Worm (Caenorhabditis elegans) whole organism, mixed stage, embryonic: Measurements from ENCODE around the gene Y47C4A.1.

Experiments
- bed-3 ChIP-seq: fragments of 200-800 bp; sonication (Bioruptor generic); optimal IDR thresholded peaks from 3 replicates; lab custom pipeline; 2018; ENCODE audit warnings: mild to moderate bottlenecking, missing genetic modification characterization, moderate library complexity, missing compliant biosample characterization
- ceh-43 ChIP-seq: fragments of 200-800 bp; sonication (Bioruptor generic); optimal IDR thresholded peaks from 2 replicates; lab custom pipeline; 2018; ENCODE audit warnings: mild to moderate bottlenecking, missing genetic modification characterization, moderate library complexity, missing compliant biosample characterization
- elt-1 ChIP-seq: sonication (generic microtip); optimal IDR thresholded peaks from 2 replicates; lab custom pipeline; 2017; ENCODE audit warnings: missing genetic modification characterization, mild to moderate bottlenecking, missing compliant biosample characterization, antibody characterized with exemption, moderate library complexity, borderline replicate concordance; ENCODE audit not compliant: insufficient read depth
- elt-3 ChIP-seq: fragments of 150-350 bp; optimal IDR thresholded peaks from 2 replicates; lab custom pipeline; 2014; ENCODE audit warnings: missing biosample characterization, missing genetic modification characterization
- lin-13 ChIP-seq: fragments of 150-350 bp; optimal IDR thresholded peaks from 2 replicates; lab custom pipeline; 2014; ENCODE audit warnings: missing biosample characterization, missing genetic modification characterization
- mab-5 ChIP-seq: fragments of 150-350 bp; optimal IDR thresholded peaks from 2 replicates; lab custom pipeline; 2014; ENCODE audit warnings: missing biosample characterization, missing genetic modification characterization
- mls-2 ChIP-seq: sonication (generic microtip); optimal IDR thresholded peaks from 2 replicates; lab custom pipeline; 2016; ENCODE audit warnings: mild to moderate bottlenecking, missing genetic modification characterization, moderate library complexity, missing compliant biosample characterization
- nhr-12 ChIP-seq: fragments of 150-350 bp; optimal IDR thresholded peaks from 2 replicates; lab custom pipeline; 2014; ENCODE audit warnings: missing biosample characterization, missing genetic modification characterization
- nhr-2 ChIP-seq: fragments of 150-350 bp; optimal IDR thresholded peaks from 2 replicates; lab custom pipeline; 2014; ENCODE audit warnings: missing biosample characterization, missing genetic modification characterization
- nhr-28 ChIP-seq: fragments of 150-350 bp; optimal IDR thresholded peaks from 2 replicates; lab custom pipeline; 2014; ENCODE audit warnings: missing biosample characterization, missing genetic modification characterization
- nhr-76 ChIP-seq: sonication (generic microtip); optimal IDR thresholded peaks from 2 replicates; lab custom pipeline; 2017; ENCODE audit warnings: missing biosample characterization, missing genetic modification characterization
- snpc-4 ChIP-seq: fragments of 150-350 bp; optimal IDR thresholded peaks from 2 replicates; lab custom pipeline; 2014; ENCODE audit warnings: missing biosample characterization, missing genetic modification characterization
- sptf-1 ChIP-seq: sonication (generic microtip); optimal IDR thresholded peaks from 2 replicates; lab custom pipeline; 2017; ENCODE audit warnings: mild to moderate bottlenecking, missing genetic modification characterization, moderate library complexity, missing compliant biosample characterization

DNA sequence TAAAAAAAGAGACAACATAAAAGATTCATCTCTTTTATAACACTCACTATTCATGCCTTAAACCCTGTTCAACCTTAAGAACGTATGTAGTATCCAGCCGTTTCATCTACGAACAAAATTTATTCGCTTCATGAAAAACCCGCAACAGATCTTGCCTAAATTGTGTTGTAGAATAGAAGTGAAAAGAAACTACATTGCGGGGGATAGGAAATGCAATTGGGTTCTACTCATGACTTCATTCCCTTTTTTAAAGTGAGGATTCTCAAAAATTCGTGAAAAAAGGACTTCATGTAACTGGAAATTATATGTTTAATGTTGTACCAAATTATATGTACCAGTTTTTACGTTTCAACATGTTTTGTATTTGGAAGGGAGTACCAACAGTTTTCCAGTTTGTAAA lies 23.1 kb upstream of the Y47C4A.1 start:
- no peak for TF ChIP-seq mab-5 (tag; lab: Kevin White, UChicago)
- TF ChIP-seq nhr-2: no peak
- TF ChIP-seq sptf-1 (tag; lab: Kevin White, UChicago): no peak
- no peak for TF ChIP-seq nhr-28 (tag; lab: Kevin White, UChicago)
- TF ChIP-seq nhr-12 (tag; lab: Kevin White, UChicago): no peak
- TF ChIP-seq elt-1 (tag; lab: Kevin White, UChicago): no peak
- no peak for TF ChIP-seq nhr-76 (tag; lab: Kevin White, UChicago)
- TF ChIP-seq mls-2 (tag; lab: Kevin White, UChicago): no peak
- TF ChIP-seq snpc-4: no peak
- no peak for TF ChIP-seq bed-3
- TF ChIP-seq elt-3 (tag; lab: Kevin White, UChicago): no peak
- TF ChIP-seq lin-13 (tag; lab: Kevin White, UChicago): no peak
- TF ChIP-seq ceh-43 (GFP tag; lab: Kevin White, UChicago): no peak
